Fruit fly (Drosophila melanogaster) whole organism, prepupa: ENCODE data around the gene CG3764.
A peak's percentile ranks its signal among the peaks of the same experiment; 100 is the strongest.

ENCODE experiments used
- CG7368 ChIP-seq: fragments of 200-800 bp; sonication (Bioruptor generic); optimal IDR thresholded peaks from 3 replicates; lab custom pipeline; 2016; ENCODE audit warnings: missing biosample characterization, missing genetic modification characterization
- pdm3 ChIP-seq: fragments of 200-800 bp; sonication (Bioruptor generic); optimal IDR thresholded peaks from 3 replicates; lab custom pipeline; 2016; ENCODE audit warnings: missing biosample characterization, missing genetic modification characterization

DNA sequence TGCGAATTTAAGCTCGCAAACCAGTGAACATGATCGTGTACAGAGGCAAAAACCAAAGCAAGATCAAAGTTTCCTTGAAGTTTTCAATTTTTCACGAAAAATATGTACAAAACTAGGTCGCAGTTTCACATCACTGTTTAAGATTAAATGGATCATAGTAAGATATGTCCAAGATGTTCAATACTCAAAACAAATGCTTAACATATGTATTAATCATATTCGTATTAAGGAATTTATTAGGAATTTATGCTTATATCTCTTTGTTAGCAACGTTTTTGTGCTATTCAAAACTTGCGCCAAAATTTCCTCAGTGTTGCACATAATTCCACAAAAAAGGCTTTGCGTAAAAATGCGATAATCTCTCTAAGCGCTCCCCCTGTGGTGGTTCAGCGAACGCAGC lies 25.0 kb downstream of the CG3764 start:
- TF ChIP-seq CG7368 (GFP tag; lab: Kevin White, UChicago) (no peak), pdm3 (GFP tag; lab: Kevin White, UChicago) (peak; percentile 33)
